Fruit fly (Drosophila melanogaster) whole organism: ENCODE results near the gene CG46465.

Experiments
- CG8478 ChIP-seq: fragments of >200 bp; optimal IDR thresholded peaks from 2 replicates; lab custom pipeline; 2018; ENCODE audit warnings: inconsistent platforms
- Dll ChIP-seq: fragments of >200 bp; optimal IDR thresholded peaks from 2 replicates; lab custom pipeline; 2017
- EcR ChIP-seq, 2 experiments: fragments of >200 bp; optimal IDR thresholded peaks; 2 replicates each; lab custom pipeline; 2017; ENCODE audit warnings: missing biosample characterization in 2 of 2, missing genetic modification characterization in 2 of 2, missing genetic modification reagents in 2 of 2
- pan ChIP-seq: fragments of >200 bp; optimal IDR thresholded peaks from 2 replicates; lab custom pipeline; 2017
- psq ChIP-seq: fragments of >200 bp; optimal IDR thresholded peaks from 2 replicates; lab custom pipeline; 2017
- usp ChIP-seq: fragments of >200 bp; optimal IDR thresholded peaks from 2 replicates; lab custom pipeline; 2017; ENCODE audit warnings: missing biosample characterization, missing genetic modification characterization, mixed read lengths

Gene CG46465

dm6 chr2L:19041590-19041989 lies 49.3 kb downstream of the CG46465 start, which contains the start of gene Catsup:
Gene Catsup, plus strand, starts transcription at chr2L:19041862.
- TF ChIP-seq EcR (GFP tag; optimal IDR thresholded peaks at IDR 0.05; lab: Kevin White, UChicago) (no peak), psq (no peak), pan (lab: Kevin White, UChicago) (no peak), usp (no peak), Dll (lab: Kevin White, UChicago) (no peak), CG8478 (lab: Kevin White, UChicago) (no peak)
